Fruit fly (Drosophila melanogaster) whole organism, embryonic: Measurements from ENCODE around the gene Aef1.

ENCODE experiments used
- B-H2 ChIP-seq: fragments of 200-800 bp; sonication (Bioruptor generic); optimal IDR thresholded peaks from 2 replicates; lab custom pipeline; 2018; ENCODE audit warnings: missing biosample characterization, mild to moderate bottlenecking, missing genetic modification characterization
- CG10959 ChIP-seq: fragments of 200-800 bp; sonication (Bioruptor generic); IDR thresholded peaks from 2 replicates; pipeline ENCODE4 v1.3.6; 2022; ENCODE audit warnings: missing biosample characterization, missing genetic modification characterization
- CG11398 ChIP-seq: fragments of 200-800 bp; sonication (Bioruptor generic); optimal IDR thresholded peaks from 2 replicates; lab custom pipeline; 2016; ENCODE audit warnings: missing biosample characterization, missing genetic modification characterization
- CG12744 ChIP-seq: fragments of 200-800 bp; sonication (Bioruptor generic); optimal IDR thresholded peaks from 2 replicates; lab custom pipeline; 2016; ENCODE audit warnings: missing biosample characterization, missing genetic modification characterization
- CG14710 ChIP-seq: fragments of 200-800 bp; sonication (Bioruptor generic); optimal IDR thresholded peaks from 3 replicates; lab custom pipeline; 2019; ENCODE audit warnings: missing biosample characterization, mild to moderate bottlenecking, missing genetic modification characterization, moderate library complexity
- CG15514 ChIP-seq: fragments of 200-800 bp; sonication (Bioruptor generic); optimal IDR thresholded peaks from 3 replicates; lab custom pipeline; 2017; ENCODE audit warnings: missing biosample characterization, missing genetic modification characterization, mild to moderate bottlenecking, moderate library complexity, missing genetic modification reagents
- CG17385 ChIP-seq: fragments of 200-800 bp; sonication (Bioruptor generic); optimal IDR thresholded peaks from 3 replicates; lab custom pipeline; 2018; ENCODE audit warnings: missing biosample characterization, mild to moderate bottlenecking, missing genetic modification characterization
- CG2116 ChIP-seq: fragments of 200-800 bp; sonication (Bioruptor generic); optimal IDR thresholded peaks from 3 replicates; lab custom pipeline; 2018; ENCODE audit warnings: missing biosample characterization, mild to moderate bottlenecking, missing genetic modification characterization
- CG2199 ChIP-seq: fragments of 200-800 bp; sonication (Bioruptor generic); IDR thresholded peaks from 3 replicates; pipeline ENCODE4 v1.3.6; 2022; ENCODE audit warnings: missing biosample characterization, missing genetic modification characterization
- CG2712 ChIP-seq: fragments of 200-800 bp; optimal IDR thresholded peaks from 3 replicates; lab custom pipeline; 2019; ENCODE audit warnings: missing biosample characterization, mild to moderate bottlenecking, missing genetic modification characterization, moderate library complexity
- CG31224 ChIP-seq: fragments of 200-800 bp; sonication (Bioruptor generic); IDR thresholded peaks from 2 replicates; pipeline ENCODE4 v1.3.6; 2022; ENCODE audit warnings: missing biosample characterization, missing genetic modification characterization
- CG6654 ChIP-seq: fragments of 200-800 bp; sonication (Bioruptor generic); optimal IDR thresholded peaks from 2 replicates; lab custom pipeline; 2017; ENCODE audit warnings: missing biosample characterization, mild to moderate bottlenecking, missing genetic modification characterization
- CG9797 ChIP-seq: fragments of 200-800 bp; sonication (Bioruptor generic); optimal IDR thresholded peaks from 3 replicates; lab custom pipeline; 2018; ENCODE audit warnings: missing biosample characterization, mild to moderate bottlenecking, missing genetic modification characterization
- CG9932 ChIP-seq: fragments of 200-800 bp; sonication (Bioruptor generic); IDR thresholded peaks from 2 replicates; pipeline ENCODE4 v1.3.6; 2022; ENCODE audit warnings: missing biosample characterization, missing genetic modification characterization
- CoRest ChIP-seq: fragments of 200-800 bp; sonication (Bioruptor generic); optimal IDR thresholded peaks from 3 replicates; lab custom pipeline; 2018; ENCODE audit warnings: missing biosample characterization, mild to moderate bottlenecking, missing genetic modification characterization, moderate library complexity
- Dll ChIP-seq: fragments of 200-800 bp; sonication (Bioruptor generic); IDR thresholded peaks from 4 replicates; pipeline ENCODE4 v1.3.6; 2022; ENCODE audit warnings: missing biosample characterization, missing genetic modification characterization; ENCODE audit not compliant: partially characterized antibody
- Elba2 ChIP-seq: fragments of 200-800 bp; sonication (Bioruptor generic); optimal IDR thresholded peaks from 3 replicates; lab custom pipeline; 2016; ENCODE audit warnings: missing biosample characterization, missing genetic modification characterization
- H2.0 ChIP-seq: fragments of 200-800 bp; sonication (Bioruptor generic); IDR thresholded peaks from 2 replicates; pipeline ENCODE4 v1.3.6; 2022; ENCODE audit warnings: missing biosample characterization, missing genetic modification characterization
- HLH54F ChIP-seq: fragments of 200-800 bp; sonication (Bioruptor generic); optimal IDR thresholded peaks from 3 replicates; lab custom pipeline; 2016; ENCODE audit warnings: missing biosample characterization, missing genetic modification characterization
- HmgD ChIP-seq: fragments of 200-800 bp; sonication (Bioruptor generic); optimal IDR thresholded peaks from 3 replicates; lab custom pipeline; 2016; ENCODE audit warnings: missing biosample characterization, missing genetic modification characterization
- Hsf ChIP-seq: fragments of 200-800 bp; sonication (Bioruptor generic); optimal IDR thresholded peaks from 3 replicates; lab custom pipeline; 2016; ENCODE audit warnings: missing biosample characterization, missing genetic modification characterization
- Lhr ChIP-seq: fragments of 200-800 bp; sonication (Bioruptor generic); optimal IDR thresholded peaks from 3 replicates; lab custom pipeline; 2017; ENCODE audit warnings: mild to moderate bottlenecking, missing biosample characterization, missing genetic modification reagents, missing genetic modification characterization
- MBD-R2 ChIP-seq: fragments of 200-800 bp; sonication (Bioruptor generic); IDR thresholded peaks from 2 replicates; pipeline ENCODE4 v1.3.6; 2022; ENCODE audit warnings: missing biosample characterization, missing genetic modification characterization
- Med ChIP-seq: fragments of 200-800 bp; sonication (Bioruptor generic); peaks from one replicate; lab custom pipeline; 2016; ENCODE audit warnings: missing biosample characterization, missing genetic modification characterization, mild to moderate bottlenecking, inconsistent platforms, moderate library complexity
- Nf-YB ChIP-seq: fragments of 200-800 bp; sonication (Bioruptor generic); optimal IDR thresholded peaks from 3 replicates; lab custom pipeline; 2019; ENCODE audit warnings: missing biosample characterization, mild to moderate bottlenecking, missing genetic modification characterization, moderate library complexity
- NfI ChIP-seq: fragments of 200-800 bp; sonication (Bioruptor generic); optimal IDR thresholded peaks from 3 replicates; lab custom pipeline; 2018; ENCODE audit warnings: missing biosample characterization, mild to moderate bottlenecking, missing genetic modification characterization, moderate library complexity
- Pdp1 ChIP-seq, 2 experiments: fragments of 200-800 bp; sonication (Bioruptor generic); optimal IDR thresholded peaks; 3 replicates each; lab custom pipeline; 2016; ENCODE audit warnings: missing biosample characterization in 2 of 2, missing genetic modification characterization in 2 of 2, mild to moderate bottlenecking in 1 of 2, moderate library complexity in 1 of 2
- Rfx ChIP-seq: fragments of 200-800 bp; sonication (Bioruptor generic); IDR thresholded peaks from 2 replicates; pipeline ENCODE4 v1.3.6; 2022; ENCODE audit warnings: missing biosample characterization, missing genetic modification characterization
- Scr ChIP-seq: fragments of 200-800 bp; sonication (Bioruptor generic); IDR thresholded peaks from 2 replicates; pipeline ENCODE4 v1.3.6; 2022; ENCODE audit warnings: missing biosample characterization, missing genetic modification characterization; ENCODE audit not compliant: partially characterized antibody
- Side ChIP-seq: fragments of 200-800 bp; sonication (Bioruptor generic); optimal IDR thresholded peaks from 2 replicates; lab custom pipeline; 2016; ENCODE audit warnings: missing biosample characterization, missing genetic modification characterization
- Sin3A ChIP-seq: fragments of >200 bp; optimal IDR thresholded peaks from 2 replicates; lab custom pipeline; 2018
- Sry-δ ChIP-seq: fragments of 200-800 bp; sonication (Bioruptor generic); optimal IDR thresholded peaks from 2 replicates; lab custom pipeline; 2016; ENCODE audit warnings: missing biosample characterization, missing genetic modification characterization
- ara ChIP-seq: fragments of 200-800 bp; sonication (Bioruptor generic); IDR thresholded peaks from 2 replicates; pipeline ENCODE4 v1.3.6; 2022; ENCODE audit warnings: missing biosample characterization, missing genetic modification characterization
- chinmo ChIP-seq: fragments of 200-800 bp; sonication (Bioruptor generic); IDR thresholded peaks from 4 replicates; pipeline ENCODE4 v1.3.6; 2022; ENCODE audit warnings: missing biosample characterization, missing genetic modification characterization; ENCODE audit not compliant: partially characterized antibody
- chm ChIP-seq: fragments of 200-800 bp; sonication (Bioruptor generic); IDR thresholded peaks from 2 replicates; pipeline ENCODE4 v1.3.6; 2022; ENCODE audit warnings: missing biosample characterization, missing genetic modification characterization
- chn ChIP-seq: fragments of 200-800 bp; sonication (Bioruptor generic); optimal IDR thresholded peaks from 2 replicates; lab custom pipeline; 2016; ENCODE audit warnings: missing biosample characterization, missing genetic modification characterization
- dmrt11E ChIP-seq: fragments of 200-800 bp; sonication (Bioruptor generic); optimal IDR thresholded peaks from 3 replicates; lab custom pipeline; 2018; ENCODE audit warnings: missing biosample characterization, mild to moderate bottlenecking, missing genetic modification characterization, moderate library complexity
- eve ChIP-seq, 2 experiments: fragments of >200 bp; optimal IDR thresholded peaks; 2 replicates each; lab custom pipeline; 2017; ENCODE audit warnings: missing biosample characterization in 2 of 2, missing genetic modification characterization in 2 of 2
- fd102C ChIP-seq: fragments of 200-800 bp; sonication (Bioruptor generic); optimal IDR thresholded peaks from 2 replicates; lab custom pipeline; 2018; ENCODE audit warnings: missing biosample characterization, mild to moderate bottlenecking, missing genetic modification characterization, moderate library complexity
- ftz-f1 ChIP-seq: fragments of 200-800 bp; sonication (Bioruptor generic); optimal IDR thresholded peaks from 2 replicates; lab custom pipeline; 2016; ENCODE audit warnings: missing biosample characterization, missing genetic modification characterization
- gro ChIP-seq: fragments of 200-800 bp; sonication (Bioruptor generic); optimal IDR thresholded peaks from 2 replicates; lab custom pipeline; 2016; ENCODE audit warnings: missing biosample characterization, missing genetic modification characterization
- gt ChIP-seq: fragments of 200-800 bp; sonication (Bioruptor generic); IDR thresholded peaks from 2 replicates; pipeline ENCODE4 v1.3.6; 2022; ENCODE audit warnings: missing biosample characterization, missing genetic modification characterization
- her ChIP-seq: fragments of 200-800 bp; sonication (Bioruptor generic); optimal IDR thresholded peaks from 2 replicates; lab custom pipeline; 2016; ENCODE audit warnings: missing biosample characterization, missing genetic modification characterization
- klu ChIP-seq: fragments of 200-800 bp; sonication (Bioruptor generic); IDR thresholded peaks from 2 replicates; pipeline ENCODE4 v1.3.6; 2022; ENCODE audit warnings: missing biosample characterization, missing genetic modification characterization
- lilli ChIP-seq: fragments of 200-800 bp; sonication (Bioruptor generic); optimal IDR thresholded peaks from 3 replicates; lab custom pipeline; 2016; ENCODE audit warnings: missing biosample characterization, missing genetic modification characterization
- mam ChIP-seq: fragments of 200-800 bp; sonication (Bioruptor generic); optimal IDR thresholded peaks from 3 replicates; lab custom pipeline; 2016; ENCODE audit warnings: missing biosample characterization, missing genetic modification characterization
- pzg ChIP-seq: fragments of 200-800 bp; sonication (Bioruptor generic); optimal IDR thresholded peaks from 3 replicates; lab custom pipeline; 2018; ENCODE audit warnings: missing biosample characterization, mild to moderate bottlenecking, missing genetic modification characterization, moderate library complexity
- sna ChIP-seq: fragments of 200-800 bp; sonication (Bioruptor generic); IDR thresholded peaks from 2 replicates; pipeline ENCODE4 v1.3.6; 2022; ENCODE audit warnings: missing biosample characterization, missing genetic modification characterization; ENCODE audit not compliant: partially characterized antibody
- stwl ChIP-seq: fragments of 200-800 bp; sonication (Bioruptor generic); optimal IDR thresholded peaks from 3 replicates; lab custom pipeline; 2018; ENCODE audit warnings: missing biosample characterization, mild to moderate bottlenecking, missing genetic modification characterization, moderate library complexity
- z ChIP-seq: fragments of 200-800 bp; sonication (Bioruptor generic); IDR thresholded peaks from 3 replicates; pipeline ENCODE4 v1.3.6; 2022; ENCODE audit warnings: missing biosample characterization, missing genetic modification characterization
- zen ChIP-seq: fragments of 200-800 bp; sonication (Bioruptor generic); optimal IDR thresholded peaks from 3 replicates; lab custom pipeline; 2018; ENCODE audit warnings: missing biosample characterization, mild to moderate bottlenecking, missing genetic modification characterization, moderate library complexity

Aef1 gene

DNA sequence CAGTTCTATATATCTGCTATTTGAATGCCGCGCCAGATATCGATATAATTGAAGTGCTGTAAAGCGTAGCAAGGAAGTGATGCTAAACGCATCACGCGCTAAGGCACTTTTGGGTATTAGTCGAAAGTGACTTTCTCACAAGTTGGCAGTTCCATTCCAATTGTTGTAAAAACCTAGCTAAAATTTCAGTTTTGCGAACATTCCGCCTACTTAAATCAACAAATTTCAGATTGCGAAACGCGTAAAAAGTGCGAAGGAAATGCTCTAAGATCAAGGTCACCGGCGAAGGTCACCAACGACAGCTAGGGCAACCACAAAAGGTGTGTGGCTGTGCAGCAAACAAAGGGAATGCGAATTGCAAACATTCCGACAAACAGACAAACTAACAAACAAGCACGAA, 12.5 kb downstream of the Aef1 start, which contains the start of gene Syx7 (continued):
- TF ChIP-seq NfI (peak; percentile 1), CG9797 (GFP tag; lab: Kevin White, UChicago) (peak; percentile 75), her (GFP tag; lab: Kevin White, UChicago) (peak; percentile 60), Scr (GFP tag; lab: Robert Waterston, UW) (peak; percentile 62), gt (GFP tag; lab: Robert Waterston, UW) (no peak), CG2199 (GFP tag; lab: Robert Waterston, UW) (no peak), CG11398 (GFP tag; lab: Kevin White, UChicago) (no peak), ftz-f1 (GFP tag; lab: Kevin White, UChicago) (peak; percentile 84), klu (GFP tag; lab: Robert Waterston, UW) (no peak), chn (GFP tag; lab: Kevin White, UChicago) (peak; percentile 2), HmgD (GFP tag; lab: Kevin White, UChicago) (peak; percentile 42), z (GFP tag; lab: Robert Waterston, UW) (no peak), CoRest (tag; lab: Kevin White, UChicago) (peak; percentile 33), CG2116 (GFP tag; lab: Kevin White, UChicago) (peak; percentile 75), Lhr (GFP tag; lab: Kevin White, UChicago) (peak; percentile 44), H2.0 (GFP tag; lab: Robert Waterston, UW) (no peak), CG10959 (GFP tag; lab: Robert Waterston, UW) (no peak), CG15514 (GFP tag; lab: Kevin White, UChicago) (peak; percentile 56), CG12744 (GFP tag; lab: Kevin White, UChicago) (peak; percentile 8), sna (GFP tag; lab: Robert Waterston, UW) (peak; percentile 37; the same call in 1 of the 2 replicates), Pdp1 (GFP tag; optimal IDR thresholded peaks at IDR 0.05; lab: Kevin White, UChicago) (peak; percentile 23 to 45), CG6654 (peak; percentile 48), zen (tag; lab: Kevin White, UChicago) (peak; percentile 3), chm (no peak), CG9932 (GFP tag; lab: Robert Waterston, UW) (peak; percentile 39; the same call in 1 of the 2 replicates), fd102C (GFP tag; lab: Kevin White, UChicago) (no peak), lilli (GFP tag; lab: Kevin White, UChicago) (peak; percentile 46), Sin3A (lab: Kevin White, UChicago) (peak; percentile 54), ara (GFP tag; lab: Robert Waterston, UW) (no peak), Dll (peak; percentile 59; the same call in 2 of the 4 replicates), gro (GFP tag; lab: Kevin White, UChicago) (peak; percentile 62), B-H2 (GFP tag; lab: Kevin White, UChicago) (peak; percentile 41), dmrt11E (tag; lab: Kevin White, UChicago) (no peak), eve (GFP tag; optimal IDR thresholded peaks at IDR 0.05; lab: Kevin White, UChicago) (no peak), Side (GFP tag; lab: Kevin White, UChicago) (peak; percentile 16), Sry-δ (GFP tag; lab: Kevin White, UChicago) (peak; percentile 68), CG2712 (peak; percentile 40), CG17385 (GFP tag; lab: Kevin White, UChicago) (no peak), Hsf (GFP tag; lab: Kevin White, UChicago) (peak; percentile 25), CG31224 (GFP tag; lab: Robert Waterston, UW) (no peak), stwl (tag; lab: Kevin White, UChicago) (peak; percentile 83), Elba2 (GFP tag; lab: Kevin White, UChicago) (peak; percentile 77), pzg (GFP tag; lab: Kevin White, UChicago) (peak; percentile 96), mam (peak; percentile 59), MBD-R2 (peak; percentile 81), HLH54F (peak; percentile 26), Nf-YB (GFP tag; lab: Kevin White, UChicago) (peak; percentile 17), Med (GFP tag; lab: Kevin White, UChicago) (peak; percentile 94), chinmo (0 out of 4 replicates have a peak, but pooled peaks have one; percentile 12), Rfx (GFP tag; lab: Robert Waterston, UW) (peak; percentile 52), CG14710 (tag; lab: Kevin White, UChicago) (peak; percentile 52)
